Worm (Caenorhabditis elegans): Measurements from ENCODE around the gene alh-9.
A peak's percentile ranks its signal among the peaks of the same experiment; 100 is the strongest.

Gene alh-9

DNA sequence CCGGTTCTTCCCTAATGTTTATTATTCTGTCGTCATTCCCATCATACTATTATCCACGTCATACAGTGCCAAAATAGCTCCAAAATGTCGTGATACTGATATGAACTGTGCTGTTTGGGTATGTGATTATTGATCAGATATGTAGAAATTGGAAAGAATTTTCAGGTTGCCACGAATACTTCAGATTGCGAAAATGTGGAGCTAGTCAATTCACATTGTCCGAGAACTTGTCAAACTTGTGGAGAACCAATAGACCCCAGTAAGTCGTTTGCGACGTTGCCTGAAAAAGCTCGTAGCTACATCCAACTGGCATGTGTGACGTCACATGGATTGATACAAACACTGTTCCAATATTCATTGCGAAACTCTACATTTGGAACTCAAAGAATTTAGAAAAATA is 28.6 kb downstream of the alh-9 start:
- TF ChIP-seq ama-1 (optimal IDR thresholded peaks at IDR 0.05) (no peak), egl-27 (tag; optimal IDR thresholded peaks at IDR 0.05) (no peak), nhr-23 (tag; optimal IDR thresholded peaks at IDR 0.05) (no peak), mbf-1 (tag; optimal IDR thresholded peaks at IDR 0.05) (no peak), ztf-4 (tag; optimal IDR thresholded peaks at IDR 0.05) (no peak), ztf-11 (tag; optimal IDR thresholded peaks at IDR 0.05) (no peak), ZK546.5 (tag; optimal IDR thresholded peaks at IDR 0.05) (no peak), C34F6.9 (tag; optimal IDR thresholded peaks at IDR 0.05) (no peak), nhr-25 (tag; optimal IDR thresholded peaks at IDR 0.05) (no peak)

DNA sequence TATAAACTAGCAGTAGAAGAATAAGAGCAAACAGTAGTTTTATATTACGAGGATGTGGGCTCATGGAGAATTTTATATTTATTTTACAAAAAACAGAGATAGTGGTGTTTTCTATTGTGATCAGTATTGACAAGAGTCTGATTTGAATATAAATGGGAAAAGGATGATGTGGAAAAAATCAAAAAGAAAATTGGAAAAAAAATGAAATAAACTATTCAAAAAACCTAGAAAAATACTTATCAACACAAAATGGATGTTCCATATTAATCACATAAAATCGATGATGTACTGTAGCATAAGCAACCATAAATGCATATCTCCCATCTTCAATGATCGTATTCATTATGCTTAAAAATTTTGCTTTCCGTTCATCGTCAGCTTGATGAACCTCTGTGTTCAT is 31.1 kb downstream of the alh-9 start, which contains the start of gene C28H8.7:
Gene C28H8.7, minus strand, starts transcription at position 101 of the 400 bp plus-strand sequence.
- TF ChIP-seq elt-1 (tag; optimal IDR thresholded peaks at IDR 0.05) (no peak), F13H6.1 (tag; optimal IDR thresholded peaks at IDR 0.05) (no peak), dmd-4 (tag; optimal IDR thresholded peaks at IDR 0.05) (no peak), ceh-16 (tag; optimal IDR thresholded peaks at IDR 0.05) (no peak), lin-13 (GFP tag; optimal IDR thresholded peaks at IDR 0.05) (no peak), peb-1 (tag; optimal IDR thresholded peaks at IDR 0.05) (no peak), ztf-4 (tag; optimal IDR thresholded peaks at IDR 0.05) (no peak), nhr-25 (tag; optimal IDR thresholded peaks at IDR 0.05) (no peak), lsy-2 (tag; optimal IDR thresholded peaks at IDR 0.05) (no peak), mab-5 (tag; optimal IDR thresholded peaks at IDR 0.05) (no peak), nhr-12 (tag; optimal IDR thresholded peaks at IDR 0.05) (no peak), nhr-6 (tag; optimal IDR thresholded peaks at IDR 0.05) (no peak), blmp-1 (tag; optimal IDR thresholded peaks at IDR 0.05; ENCODE audit: insufficient read depth) (no peak), unc-55 (GFP tag; optimal IDR thresholded peaks at IDR 0.05) (no peak), mdl-1 (tag; optimal IDR thresholded peaks at IDR 0.05) (no peak), sma-9 (GFP tag; optimal IDR thresholded peaks at IDR 0.05) (no peak), sma-9 (tag; optimal IDR thresholded peaks at IDR 0.05) (no peak), sem-4 (tag; optimal IDR thresholded peaks at IDR 0.05) (no peak)

- TF ChIP-seq sem-4 (tag; optimal IDR thresholded peaks at IDR 0.05) (no peak), skn-1 (tag; optimal IDR thresholded peaks at IDR 0.05) (no peak)
Measured at ce11 chrIII:5888675-5889074, 32.9 kb downstream of the alh-9 start, which contains the start of gene C28H8.8. TSS of gene C28H8.8 (minus strand) at chrIII:5888775.

DNA sequence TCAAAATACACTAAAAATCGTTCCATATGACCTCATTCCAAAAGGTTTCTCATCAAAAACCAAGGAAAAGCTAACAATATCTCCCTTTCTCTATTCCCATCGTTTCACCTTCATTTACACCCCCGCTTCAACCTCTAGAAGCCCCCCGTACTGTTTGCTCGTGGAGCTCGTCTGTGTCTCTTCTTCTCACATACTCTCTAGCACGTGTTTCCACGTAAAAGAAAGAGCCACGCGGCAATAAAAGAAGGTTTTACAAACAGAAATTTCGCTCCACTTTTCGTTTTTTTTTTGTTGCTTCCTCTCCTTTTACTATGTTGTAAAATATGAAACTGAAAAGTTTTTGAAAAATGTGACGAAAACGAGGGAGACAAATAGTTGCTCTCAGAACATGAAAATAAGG is 37.1 kb downstream of the alh-9 start:
- TF ChIP-seq mab-5 (tag; optimal IDR thresholded peaks at IDR 0.05): no peak
- TF ChIP-seq F13H6.1 (tag; optimal IDR thresholded peaks at IDR 0.05): peak; percentile 31

ce11 chrIII:5895913-5896312 is 40.1 kb downstream of the alh-9 start, which contains the start of gene pxl-1:
TSS of gene pxl-1 (minus strand) at chrIII:5896013.
- TF ChIP-seq sma-9 (GFP tag; optimal IDR thresholded peaks at IDR 0.05) (no peak), sma-9 (tag; optimal IDR thresholded peaks at IDR 0.05) (no peak), skn-1 (tag; optimal IDR thresholded peaks at IDR 0.05) (no peak), dmd-4 (tag; optimal IDR thresholded peaks at IDR 0.05) (no peak), alr-1 (tag; optimal IDR thresholded peaks at IDR 0.05) (no peak), crh-2 (tag; optimal IDR thresholded peaks at IDR 0.05) (no peak), elt-1 (tag; optimal IDR thresholded peaks at IDR 0.05) (no peak), blmp-1 (tag; optimal IDR thresholded peaks at IDR 0.05; ENCODE audit: insufficient read depth) (no peak), unc-55 (GFP tag; optimal IDR thresholded peaks at IDR 0.05) (no peak), gmeb-1 (tag; optimal IDR thresholded peaks at IDR 0.05) (no peak), ztf-1 (GFP tag; conservative IDR thresholded peaks at IDR 0.05) (no peak), ama-1 (optimal IDR thresholded peaks at IDR 0.05) (no peak), lin-11 (tag; optimal IDR thresholded peaks at IDR 0.05) (no peak)

DNA sequence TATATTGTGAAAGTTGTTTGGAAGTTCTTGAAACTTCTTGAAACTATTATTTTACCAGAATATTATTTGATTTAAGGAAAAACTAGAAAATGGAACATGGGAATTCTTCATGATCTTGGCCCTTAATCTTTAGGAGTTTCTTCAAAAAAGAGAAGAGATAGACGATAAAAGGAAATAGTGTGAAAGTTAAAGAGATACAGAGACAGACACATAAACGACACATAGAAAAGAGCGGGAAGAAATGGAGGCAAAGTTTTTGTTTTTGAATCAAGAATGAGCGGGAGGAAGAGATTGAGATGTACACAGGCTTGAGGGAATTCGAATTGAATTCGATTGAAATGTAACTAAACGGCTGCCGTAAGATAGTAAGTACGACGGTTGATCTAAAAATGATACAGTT is 41.6 kb downstream of the alh-9 start:
- TF ChIP-seq mbf-1 (tag; optimal IDR thresholded peaks at IDR 0.05) (no peak), sma-3 (GFP tag; optimal IDR thresholded peaks at IDR 0.05) (no peak), nhr-129 (tag; optimal IDR thresholded peaks at IDR 0.05) (peak; percentile 17), Y55F3AM.14 (GFP tag; optimal IDR thresholded peaks at IDR 0.05) (peak; percentile 61), unc-55 (GFP tag; optimal IDR thresholded peaks at IDR 0.05) (peak; percentile 30), lsy-2 (tag; optimal IDR thresholded peaks at IDR 0.05) (peak in 1 of 2 experiments; percentile 9), C34F6.9 (tag; optimal IDR thresholded peaks at IDR 0.05) (peak; percentile 42)

Data from whole organism, L2 larva.